Worm (Caenorhabditis elegans) whole organism, L4 larva: ENCODE results near the gene pxl-1.

Experiments
- ceh-32 ChIP-seq: sonication (generic microtip); optimal IDR thresholded peaks from 2 replicates; lab custom pipeline; 2016; ENCODE audit warnings: mild to moderate bottlenecking, missing genetic modification characterization, missing compliant biosample characterization; ENCODE audit not compliant: poor library complexity
- nhr-6 ChIP-seq: fragments of 150-350 bp; optimal IDR thresholded peaks from 2 replicates; lab custom pipeline; 2014; ENCODE audit warnings: missing biosample characterization, missing genetic modification characterization

- no peak for TF ChIP-seq ceh-32 (tag; lab: Kevin White, UChicago)
- peak; percentile 81 for TF ChIP-seq nhr-6 (tag; lab: Kevin White, UChicago)
Measured at ce11 chrIII:5855637-5856179, 40.1 kb downstream of the pxl-1 start, which contains the start of the genes cct-6 and alh-9.
